Worm (Caenorhabditis elegans) whole organism, midembryonic: Measurements from ENCODE around the gene Y66D12A.6.

Experiments used
- T22C8.4 ChIP-seq: fragments of 200-800 bp; sonication (Bioruptor generic); IDR thresholded peaks from 2 replicates; pipeline ENCODE4 v1.3.6; 2022; ENCODE audit warnings: missing genetic modification characterization, missing compliant biosample characterization
- flt-1 ChIP-seq: fragments of 200-800 bp; sonication (Bioruptor generic); IDR thresholded peaks from 2 replicates; pipeline ENCODE4 v1.3.6; 2022; ENCODE audit warnings: missing genetic modification characterization, missing compliant biosample characterization
- klf-2 ChIP-seq: fragments of 200-800 bp; sonication (Bioruptor generic); conservative IDR thresholded peaks from 2 replicates; pipeline ENCODE4 v1.3.6; 2022; ENCODE audit warnings: missing genetic modification reagents, missing genetic modification characterization, missing compliant biosample characterization
- med-1 ChIP-seq: sonication (generic microtip); optimal IDR thresholded peaks from 2 replicates; lab custom pipeline; 2017; ENCODE audit warnings: missing genetic modification characterization, mild to moderate bottlenecking, missing compliant biosample characterization, antibody characterized with exemption, missing genetic modification reagents; ENCODE audit not compliant: insufficient read depth
- ref-1 ChIP-seq: fragments of 200-800 bp; sonication (Bioruptor generic); conservative IDR thresholded peaks from 2 replicates; pipeline ENCODE4 v1.3.6; 2022; ENCODE audit warnings: missing genetic modification reagents, missing genetic modification characterization, missing compliant biosample characterization
- tab-1 ChIP-seq: fragments of 200-800 bp; sonication (Bioruptor generic); IDR thresholded peaks from 2 replicates; pipeline ENCODE4 v1.3.6; 2022; ENCODE audit warnings: missing genetic modification characterization, missing compliant biosample characterization
- ztf-23 ChIP-seq: fragments of 200-800 bp; sonication (Bioruptor generic); IDR thresholded peaks from 2 replicates; pipeline ENCODE4 v1.3.6; 2022; ENCODE audit warnings: missing genetic modification reagents, missing genetic modification characterization, missing compliant biosample characterization
- ztf-29 ChIP-seq: fragments of 200-800 bp; sonication (Bioruptor generic); IDR thresholded peaks from 2 replicates; pipeline ENCODE4 v1.3.6; 2022; ENCODE audit warnings: missing genetic modification reagents, missing genetic modification characterization, missing compliant biosample characterization

- TF ChIP-seq T22C8.4 (GFP tag; lab: Robert Waterston, UW): no peak
- TF ChIP-seq med-1: no peak
- TF ChIP-seq tab-1 (GFP tag; lab: Robert Waterston, UW): no peak
- TF ChIP-seq ztf-23 (GFP tag; lab: Robert Waterston, UW): no peak
- no peak for TF ChIP-seq ref-1
- TF ChIP-seq flt-1 (GFP tag; lab: Robert Waterston, UW): no peak
- no peak for TF ChIP-seq klf-2
- TF ChIP-seq ztf-29 (GFP tag; lab: Robert Waterston, UW): no peak
These were observed 745 bp downstream of the Y66D12A.6 start, which contains the start of gene Y66D12A.7 for ce11 chrIII:11580428-11580885.
